Worm (Caenorhabditis elegans) whole organism, L4 larva: ENCODE measurements around the gene F54D10.8.

Experiments
- F49E8.2 ChIP-seq: sonication (generic microtip); optimal IDR thresholded peaks from 2 replicates; lab custom pipeline; 2016; ENCODE audit warnings: missing compliant biosample characterization, mild to moderate bottlenecking, missing genetic modification characterization, borderline replicate concordance
- ZK546.5 ChIP-seq, 2 experiments: sonication (generic microtip); optimal IDR thresholded peaks; 2 replicates each; lab custom pipeline; 2017; ENCODE audit warnings: missing biosample characterization in 2 of 2, missing genetic modification characterization in 2 of 2
- ceh-44 ChIP-seq: fragments of 200-800 bp; sonication (Bioruptor generic); IDR thresholded peaks from 2 replicates; pipeline ENCODE4 v1.3.6; 2022; ENCODE audit warnings: missing genetic modification reagents, missing genetic modification characterization, missing compliant biosample characterization
- daf-12 ChIP-seq: fragments of 150-350 bp; optimal IDR thresholded peaks from 2 replicates; lab custom pipeline; 2014; ENCODE audit warnings: missing biosample characterization, missing genetic modification reagents, missing genetic modification characterization
- daf-16 ChIP-seq, 3 experiments: sonication (generic microtip); optimal IDR thresholded peaks; 2 replicates each; lab custom pipeline; 2016 to 2017; ENCODE audit warnings: missing genetic modification characterization in 3 of 3, missing genetic modification reagents in 3 of 3, mild to moderate bottlenecking in 2 of 3, missing compliant biosample characterization in 2 of 3, missing biosample characterization in 1 of 3, moderate library complexity in 1 of 3
- dmd-6 ChIP-seq: fragments of 200-800 bp; sonication (Bioruptor generic); IDR thresholded peaks from 2 replicates; pipeline ENCODE4 v1.3.6; 2022; ENCODE audit warnings: missing genetic modification reagents, missing genetic modification characterization, missing compliant biosample characterization
- dmd-9 ChIP-seq: fragments of 200-800 bp; sonication (Bioruptor generic); IDR thresholded peaks from 2 replicates; pipeline ENCODE4 v1.3.6; 2022; ENCODE audit warnings: missing genetic modification reagents, missing genetic modification characterization, missing compliant biosample characterization
- dpl-1 ChIP-seq: fragments of 150-350 bp; optimal IDR thresholded peaks from 2 replicates; lab custom pipeline; 2014; ENCODE audit warnings: missing biosample characterization, missing genetic modification reagents, missing genetic modification characterization
- dve-1 ChIP-seq: sonication (generic microtip); optimal IDR thresholded peaks from 2 replicates; lab custom pipeline; 2017; ENCODE audit warnings: antibody characterized with exemption, mild to moderate bottlenecking, missing genetic modification characterization, missing compliant biosample characterization; ENCODE audit not compliant: insufficient read depth
- gei-8 ChIP-seq: fragments of 200-800 bp; sonication (Bioruptor generic); optimal IDR thresholded peaks from 2 replicates; lab custom pipeline; 2018; ENCODE audit warnings: mild to moderate bottlenecking, missing genetic modification characterization, missing compliant biosample characterization
- hlh-11 ChIP-seq: fragments of 200-800 bp; sonication (Bioruptor generic); optimal IDR thresholded peaks from 2 replicates; lab custom pipeline; 2018; ENCODE audit warnings: mild to moderate bottlenecking, missing genetic modification characterization, missing compliant biosample characterization
- hlh-30 ChIP-seq: sonication (generic microtip); optimal IDR thresholded peaks from 2 replicates; lab custom pipeline; 2017; ENCODE audit warnings: antibody characterized with exemption, mild to moderate bottlenecking, missing genetic modification characterization, missing compliant biosample characterization; ENCODE audit not compliant: insufficient read depth
- hmg-1.1 ChIP-seq: fragments of 200-800 bp; sonication (Bioruptor generic); IDR thresholded peaks from 2 replicates; pipeline ENCODE4 v1.3.6; 2022; ENCODE audit warnings: missing genetic modification reagents, missing genetic modification characterization, missing compliant biosample characterization
- lin-13 ChIP-seq: fragments of 150-350 bp; optimal IDR thresholded peaks from 2 replicates; lab custom pipeline; 2014; ENCODE audit warnings: missing biosample characterization, missing genetic modification reagents, missing genetic modification characterization
- lin-38 ChIP-seq: fragments of 200-800 bp; sonication (Bioruptor generic); IDR thresholded peaks from 2 replicates; pipeline ENCODE4 v1.3.6; 2022; ENCODE audit warnings: missing genetic modification reagents, missing genetic modification characterization, missing compliant biosample characterization
- lsy-2 ChIP-seq, 2 experiments: fragments of 150-350 bp in 1 of 2; sonication (generic microtip) in 1 of 2; optimal IDR thresholded peaks; 2 replicates each; lab custom pipeline; 2014 to 2017; ENCODE audit warnings: missing biosample characterization in 2 of 2, missing genetic modification characterization in 2 of 2
- madf-5 ChIP-seq, 2 experiments: fragments of 200-800 bp; sonication (Bioruptor generic); IDR thresholded peaks; 2 replicates each; pipeline ENCODE4 v1.3.6; 2022; ENCODE audit warnings: missing compliant biosample characterization in 2 of 2, missing genetic modification characterization in 2 of 2
- mdl-1 ChIP-seq, 2 experiments: fragments of 150-350 bp in 1 of 2; sonication (generic microtip) in 1 of 2; optimal IDR thresholded peaks; 2 replicates each; lab custom pipeline; 2014 to 2017; ENCODE audit warnings: missing biosample characterization in 2 of 2, missing genetic modification characterization in 2 of 2
- mep-1 ChIP-seq: fragments of 150-350 bp; sonication (generic microtip); optimal IDR thresholded peaks from 3 replicates; lab custom pipeline; 2014; ENCODE audit warnings: missing biosample characterization, missing genetic modification characterization
- mes-2 ChIP-seq: sonication (generic microtip); optimal IDR thresholded peaks from 2 replicates; lab custom pipeline; 2016; ENCODE audit warnings: missing genotype, mild to moderate bottlenecking, missing genetic modification characterization, missing compliant biosample characterization; ENCODE audit not compliant: poor library complexity, severe bottlenecking
- mxl-2 ChIP-seq: fragments of 200-800 bp; sonication (Bioruptor generic); conservative IDR thresholded peaks from 2 replicates; pipeline ENCODE4 v1.3.6; 2022; ENCODE audit warnings: missing genetic modification reagents, missing genetic modification characterization, missing compliant biosample characterization
- mxl-3 ChIP-seq: fragments of 200-800 bp; sonication (Bioruptor generic); optimal IDR thresholded peaks from 2 replicates; lab custom pipeline; 2018; ENCODE audit warnings: mild to moderate bottlenecking, missing genetic modification characterization, missing compliant biosample characterization
- nhr-10 ChIP-seq: fragments of 150-350 bp; optimal IDR thresholded peaks from 2 replicates; lab custom pipeline; 2014; ENCODE audit warnings: missing biosample characterization, missing genetic modification characterization
- nhr-102 ChIP-seq: sonication (generic microtip); optimal IDR thresholded peaks from 2 replicates; lab custom pipeline; 2016; ENCODE audit warnings: mild to moderate bottlenecking, missing genetic modification characterization, moderate library complexity, missing compliant biosample characterization
- nhr-28 ChIP-seq: fragments of 150-350 bp; optimal IDR thresholded peaks from 2 replicates; lab custom pipeline; 2014; ENCODE audit warnings: missing biosample characterization, missing genetic modification characterization
- nhr-6 ChIP-seq: fragments of 150-350 bp; optimal IDR thresholded peaks from 2 replicates; lab custom pipeline; 2014; ENCODE audit warnings: missing biosample characterization, missing genetic modification characterization
- pha-4 ChIP-seq, 2 experiments: fragments of 150-350 bp in 1 of 2; fragments of 200-800 bp in 1 of 2; sonication (Bioruptor generic) in 1 of 2; IDR thresholded peaks in 1 of 2; optimal IDR thresholded peaks in 1 of 2; 2 replicates each; pipeline versions ENCODE4 v1.3.6 to Lab custom; 2014 to 2022; ENCODE audit warnings: missing genetic modification characterization in 2 of 2, missing genetic modification reagents in 2 of 2, missing biosample characterization in 1 of 2, missing compliant biosample characterization in 1 of 2
- php-3 ChIP-seq: fragments of 200-800 bp; sonication (Bioruptor generic); IDR thresholded peaks from 2 replicates; pipeline ENCODE4 v1.3.6; 2022; ENCODE audit warnings: missing genetic modification reagents, missing genetic modification characterization, missing compliant biosample characterization
- pqm-1 ChIP-seq: sonication (generic microtip); optimal IDR thresholded peaks from 2 replicates; lab custom pipeline; 2017; ENCODE audit warnings: missing biosample characterization, missing genetic modification characterization
- rbr-2 ChIP-seq: sonication (generic microtip); optimal IDR thresholded peaks from 2 replicates; lab custom pipeline; 2016; ENCODE audit warnings: missing genotype, missing genetic modification characterization, missing compliant biosample characterization
- spr-1 ChIP-seq: sonication (generic microtip); optimal IDR thresholded peaks from 2 replicates; lab custom pipeline; 2016; ENCODE audit warnings: mild to moderate bottlenecking, missing genetic modification characterization, missing compliant biosample characterization
- unc-62 ChIP-seq, 3 experiments: fragments of 150-350 bp in 1 of 3; sonication (generic microtip); optimal IDR thresholded peaks in 2 of 3; peaks in 1 of 3; 1 replicate in 1 of 3; 2 replicates in 2 of 3; lab custom pipeline; 2014 to 2017; ENCODE audit warnings: missing biosample characterization in 3 of 3, missing genetic modification characterization in 3 of 3, missing genetic modification reagents in 3 of 3, missing genotype in 1 of 3
- zfp-3 ChIP-seq: fragments of 200-800 bp; sonication (Bioruptor generic); conservative IDR thresholded peaks from 2 replicates; pipeline ENCODE4 v1.3.6; 2022; ENCODE audit warnings: missing genetic modification reagents, missing genetic modification characterization, missing compliant biosample characterization
- zip-2 ChIP-seq: fragments of 150-350 bp; optimal IDR thresholded peaks from 2 replicates; lab custom pipeline; 2014; ENCODE audit warnings: missing biosample characterization, missing genetic modification characterization
- ztf-11 ChIP-seq: fragments of 150-350 bp; optimal IDR thresholded peaks from 2 replicates; lab custom pipeline; 2014; ENCODE audit warnings: missing biosample characterization, missing genetic modification characterization
- ztf-7 ChIP-seq: fragments of 150-350 bp; optimal IDR thresholded peaks from 2 replicates; lab custom pipeline; 2014; ENCODE audit warnings: missing biosample characterization, missing genetic modification characterization

F54D10.8 gene

ce11 chrII:3810550-3810949, 17.2 kb downstream of the F54D10.8 start:
- TF ChIP-seq mes-2 (tag; lab: Kevin White, UChicago) (peak; percentile 47), zip-2 (tag; lab: Kevin White, UChicago) (no peak), mep-1 (peak; percentile 85), pqm-1 (tag; lab: Kevin White, UChicago) (peak; percentile 35), dpl-1 (peak; percentile 13), F49E8.2 (tag; lab: Kevin White, UChicago) (no peak), pha-4 (GFP tag; IDR thresholded peaks at IDR 0.05; lab: Robert Waterston, UW) (no peak), pha-4 (tag; optimal IDR thresholded peaks at IDR 0.05; lab: Kevin White, UChicago) (peak; percentile 75), mdl-1 (tag; optimal IDR thresholded peaks at IDR 0.05; lab: Kevin White, UChicago) (peak in 1 of 2 experiments; percentile 5), php-3 (GFP tag; lab: Robert Waterston, UW) (0 out of 2 replicates have a peak, but pooled peaks have one; percentile 36), madf-5 (GFP tag; IDR thresholded peaks at IDR 0.05; lab: Robert Waterston, UW) (no peak), ZK546.5 (tag; optimal IDR thresholded peaks at IDR 0.05; lab: Kevin White, UChicago) (no peak), spr-1 (tag; lab: Kevin White, UChicago) (peak; percentile 27), ceh-44 (no peak), hlh-30 (tag; lab: Kevin White, UChicago) (peak; percentile 34), lin-38 (GFP tag; lab: Robert Waterston, UW) (0 out of 2 replicates have a peak, but pooled peaks have one; percentile 7), ztf-11 (tag; lab: Kevin White, UChicago) (no peak), hlh-11 (tag; lab: Kevin White, UChicago) (peak; percentile 63), lsy-2 (tag; optimal IDR thresholded peaks at IDR 0.05; lab: Kevin White, UChicago) (peak in 1 of 2 experiments; percentile 49), dve-1 (peak; percentile 87), dmd-9 (GFP tag; lab: Robert Waterston, UW) (no peak), dmd-6 (GFP tag; lab: Robert Waterston, UW) (peak; percentile 36; the same call in 1 of the 2 replicates), daf-12 (tag; lab: Kevin White, UChicago) (no peak), nhr-102 (tag; lab: Kevin White, UChicago) (peak; percentile 30), lin-13 (peak; percentile 24), gei-8 (GFP tag; lab: Kevin White, UChicago) (no peak), mxl-3 (no peak), nhr-28 (peak; percentile 76), zfp-3 (GFP tag; lab: Robert Waterston, UW) (no peak), hmg-1.1 (GFP tag; lab: Robert Waterston, UW) (peak; percentile 32; the same call in 1 of the 2 replicates), daf-16 (GFP tag; optimal IDR thresholded peaks at IDR 0.05; lab: Kevin White, UChicago) (peak in 1 of 2 experiments; percentile 64), daf-16 (tag; optimal IDR thresholded peaks at IDR 0.05; lab: Kevin White, UChicago) (peak; percentile 77), mxl-2 (GFP tag; lab: Robert Waterston, UW) (no peak), rbr-2 (peak; percentile 68), ztf-7 (tag; lab: Kevin White, UChicago) (no peak), nhr-6 (tag; lab: Kevin White, UChicago) (peak; percentile 42), unc-62 (GFP tag; optimal IDR thresholded peaks at IDR 0.05 in 1 of 2; lab: Kevin White, UChicago) (peak in 1 of 2 experiments; percentile 81), unc-62 (tag; optimal IDR thresholded peaks at IDR 0.05; lab: Kevin White, UChicago) (no peak)

DNA sequence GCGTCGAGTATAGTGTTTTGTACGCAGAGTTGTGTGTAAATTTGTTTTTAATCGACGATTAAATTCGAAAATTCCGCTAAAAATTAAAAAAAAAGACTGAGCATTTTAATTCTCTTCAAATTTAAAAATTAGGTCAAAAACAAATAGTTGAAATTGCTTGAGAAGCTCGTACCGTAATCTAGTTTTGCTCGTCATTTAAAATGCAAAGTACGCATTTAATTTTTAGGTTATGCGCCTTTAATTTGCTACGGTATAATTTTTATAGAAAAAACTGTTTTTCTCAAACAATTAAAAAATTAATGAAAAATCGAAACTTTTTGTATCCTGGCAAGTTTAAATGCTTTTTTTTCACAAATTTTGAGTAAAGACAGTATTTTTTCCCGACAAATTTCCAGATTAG, 19.1 kb downstream of the F54D10.8 start:
- 0 out of 2 replicates have a peak, but pooled peaks have one; percentile 12 for TF ChIP-seq lin-38 (GFP tag; lab: Robert Waterston, UW)
- no peak for TF ChIP-seq nhr-10 (tag; lab: Kevin White, UChicago)
- no peak for TF ChIP-seq pqm-1 (tag; lab: Kevin White, UChicago)
- no peak for TF ChIP-seq nhr-6 (tag; lab: Kevin White, UChicago)
- TF ChIP-seq mes-2 (tag; lab: Kevin White, UChicago), result no peak
- TF ChIP-seq F49E8.2 (tag; lab: Kevin White, UChicago), result peak; percentile 56
